Fruit fly (Drosophila melanogaster) whole organism, embryonic: Measurements from ENCODE around the gene Pde9.

Experiments used
- Ada2b ChIP-seq: fragments of 200-800 bp; sonication (Bioruptor generic); IDR thresholded peaks from 2 replicates; pipeline ENCODE4 v1.3.6; 2022; ENCODE audit warnings: missing biosample characterization, missing genetic modification characterization
- Awh ChIP-seq: fragments of 200-800 bp; sonication (Bioruptor generic); IDR thresholded peaks from 2 replicates; pipeline ENCODE4, ENCODE4 v1.3.6; 2022; ENCODE audit warnings: missing biosample characterization, missing genetic modification characterization
- B-H2 ChIP-seq: fragments of 200-800 bp; sonication (Bioruptor generic); optimal IDR thresholded peaks from 2 replicates; lab custom pipeline; 2018; ENCODE audit warnings: missing biosample characterization, mild to moderate bottlenecking, missing genetic modification characterization
- CG10543 ChIP-seq: fragments of 200-800 bp; sonication (Bioruptor generic); optimal IDR thresholded peaks from 3 replicates; lab custom pipeline; 2017; ENCODE audit warnings: missing biosample characterization, mild to moderate bottlenecking, missing genetic modification characterization, moderate library complexity
- CG11723 ChIP-seq: fragments of 200-800 bp; sonication (Bioruptor generic); optimal IDR thresholded peaks from 2 replicates; lab custom pipeline; 2017; ENCODE audit warnings: missing biosample characterization, mild to moderate bottlenecking, missing genetic modification characterization
- CG12219 ChIP-seq: fragments of 200-800 bp; sonication (Bioruptor generic); optimal IDR thresholded peaks from 3 replicates; lab custom pipeline; 2018; ENCODE audit warnings: missing biosample characterization, mild to moderate bottlenecking, missing genetic modification characterization
- CG15479 ChIP-seq: fragments of 200-800 bp; sonication (Bioruptor generic); optimal IDR thresholded peaks from 3 replicates; lab custom pipeline; 2019; ENCODE audit warnings: missing biosample characterization, mild to moderate bottlenecking, missing genetic modification characterization, moderate library complexity
- CG15696 ChIP-seq: fragments of 200-800 bp; sonication (Bioruptor generic); optimal IDR thresholded peaks from 2 replicates; lab custom pipeline; 2019; ENCODE audit warnings: missing biosample characterization, mild to moderate bottlenecking, missing genetic modification characterization, moderate library complexity
- CG1603 ChIP-seq: fragments of 200-800 bp; sonication (Bioruptor generic); optimal IDR thresholded peaks from 2 replicates; lab custom pipeline; 2019; ENCODE audit warnings: missing biosample characterization, mild to moderate bottlenecking, missing genetic modification characterization, moderate library complexity
- CG17359 ChIP-seq: fragments of 200-800 bp; sonication (Bioruptor generic); optimal IDR thresholded peaks from 3 replicates; lab custom pipeline; 2018; ENCODE audit warnings: missing biosample characterization, mild to moderate bottlenecking, missing genetic modification characterization, moderate library complexity
- CG17912 ChIP-seq: fragments of 200-800 bp; sonication (Bioruptor generic); optimal IDR thresholded peaks from 2 replicates; lab custom pipeline; 2018; ENCODE audit warnings: missing biosample characterization, mild to moderate bottlenecking, missing genetic modification characterization
- CG30431 ChIP-seq: fragments of 200-800 bp; sonication (Bioruptor generic); optimal IDR thresholded peaks from 2 replicates; lab custom pipeline; 2017; ENCODE audit warnings: missing biosample characterization, missing genetic modification characterization
- CG3281 ChIP-seq: fragments of 200-800 bp; sonication (Bioruptor generic); optimal IDR thresholded peaks from 3 replicates; lab custom pipeline; 2017; ENCODE audit warnings: missing biosample characterization, mild to moderate bottlenecking, missing genetic modification characterization
- CG33557 ChIP-seq: fragments of 200-800 bp; sonication (Bioruptor generic); optimal IDR thresholded peaks from 2 replicates; lab custom pipeline; 2019; ENCODE audit warnings: missing biosample characterization, mild to moderate bottlenecking, missing genetic modification characterization, moderate library complexity
- CG34376 ChIP-seq: fragments of 200-800 bp; sonication (Bioruptor generic); optimal IDR thresholded peaks from 2 replicates; lab custom pipeline; 2018; ENCODE audit warnings: missing biosample characterization, mild to moderate bottlenecking, missing genetic modification characterization
- CG4360 ChIP-seq: fragments of 200-800 bp; sonication (Bioruptor generic); IDR thresholded peaks from 2 replicates; pipeline ENCODE4 v1.3.6; 2022; ENCODE audit warnings: missing biosample characterization, missing genetic modification characterization
- CG4820 ChIP-seq: fragments of 200-800 bp; sonication (Bioruptor generic); optimal IDR thresholded peaks from 3 replicates; lab custom pipeline; 2016; ENCODE audit warnings: missing biosample characterization, missing genetic modification characterization
- CG8478 ChIP-seq: fragments of >200 bp; optimal IDR thresholded peaks from 2 replicates; lab custom pipeline; 2018
- CG8944 ChIP-seq: fragments of 200-800 bp; sonication (Bioruptor generic); optimal IDR thresholded peaks from 3 replicates; lab custom pipeline; 2016; ENCODE audit warnings: missing biosample characterization, missing genetic modification characterization
- CG9215 ChIP-seq: fragments of 200-800 bp; sonication (Bioruptor generic); IDR thresholded peaks from 2 replicates; pipeline ENCODE4 v1.3.6; 2022; ENCODE audit warnings: missing biosample characterization, missing genetic modification characterization
- CG9609 ChIP-seq: fragments of 200-800 bp; sonication (Bioruptor generic); optimal IDR thresholded peaks from 3 replicates; lab custom pipeline; 2016; ENCODE audit warnings: missing biosample characterization, missing genetic modification characterization
- Dip2 ChIP-seq: fragments of 200-800 bp; sonication (Bioruptor generic); IDR thresholded peaks from 2 replicates; pipeline ENCODE4 v1.3.6; 2022; ENCODE audit warnings: missing biosample characterization, missing genetic modification characterization
- HmgZ ChIP-seq: fragments of 200-800 bp; sonication (Bioruptor generic); optimal IDR thresholded peaks from 2 replicates; lab custom pipeline; 2018; ENCODE audit warnings: missing biosample characterization, mild to moderate bottlenecking, missing genetic modification characterization
- Hr78 ChIP-seq, 2 experiments: fragments of 200-800 bp in 1 of 2; fragments of >200 bp in 1 of 2; sonication (Bioruptor generic) in 1 of 2; optimal IDR thresholded peaks; 2 replicates each; lab custom pipeline; 2017 to 2019; ENCODE audit warnings: missing biosample characterization in 2 of 2, missing genetic modification characterization in 2 of 2, mild to moderate bottlenecking in 1 of 2, moderate library complexity in 1 of 2
- NFAT ChIP-seq: fragments of 200-800 bp; sonication (Bioruptor generic); IDR thresholded peaks from 2 replicates; pipeline ENCODE4 v1.3.6; 2022; ENCODE audit warnings: missing biosample characterization, missing genetic modification characterization
- Oli ChIP-seq: fragments of 200-800 bp; sonication (Bioruptor generic); optimal IDR thresholded peaks from 2 replicates; lab custom pipeline; 2018; ENCODE audit warnings: missing biosample characterization, mild to moderate bottlenecking, missing genetic modification characterization, moderate library complexity
- Six4 ChIP-seq: fragments of 200-800 bp; sonication (Bioruptor generic); optimal IDR thresholded peaks from 2 replicates; lab custom pipeline; 2016; ENCODE audit warnings: missing biosample characterization, missing genetic modification characterization
- Xbp1 ChIP-seq: fragments of 200-800 bp; sonication (Bioruptor generic); optimal IDR thresholded peaks from 3 replicates; lab custom pipeline; 2016; ENCODE audit warnings: missing biosample characterization, mild to moderate bottlenecking, missing genetic modification characterization
- amos ChIP-seq: fragments of 200-800 bp; sonication (Bioruptor generic); IDR thresholded peaks from 2 replicates; pipeline ENCODE4 v1.3.6; 2022; ENCODE audit warnings: missing biosample characterization, missing genetic modification characterization; ENCODE audit not compliant: partially characterized antibody
- cg ChIP-seq: fragments of 200-800 bp; sonication (Bioruptor generic); optimal IDR thresholded peaks from 3 replicates; lab custom pipeline; 2019; ENCODE audit warnings: missing biosample characterization, mild to moderate bottlenecking, missing genetic modification characterization, moderate library complexity
- chinmo ChIP-seq: fragments of 200-800 bp; sonication (Bioruptor generic); IDR thresholded peaks from 4 replicates; pipeline ENCODE4 v1.3.6; 2022; ENCODE audit warnings: missing biosample characterization, missing genetic modification characterization; ENCODE audit not compliant: partially characterized antibody
- corto ChIP-seq: fragments of 200-800 bp; sonication (Bioruptor generic); optimal IDR thresholded peaks from 2 replicates; lab custom pipeline; 2016; ENCODE audit warnings: missing biosample characterization, mild to moderate bottlenecking, missing genetic modification characterization, moderate library complexity
- dati ChIP-seq: fragments of 200-800 bp; sonication (Bioruptor generic); IDR thresholded peaks from 2 replicates; pipeline ENCODE4 v1.3.6; 2022; ENCODE audit warnings: missing biosample characterization, missing genetic modification characterization
- eyg ChIP-seq: fragments of 200-800 bp; sonication (Bioruptor generic); optimal IDR thresholded peaks from 3 replicates; lab custom pipeline; 2016; ENCODE audit warnings: missing biosample characterization, missing genetic modification characterization
- fd3F ChIP-seq: fragments of 200-800 bp; sonication (Bioruptor generic); optimal IDR thresholded peaks from 2 replicates; lab custom pipeline; 2018; ENCODE audit warnings: missing biosample characterization, mild to moderate bottlenecking, missing genetic modification characterization, moderate library complexity
- fd64A ChIP-seq: fragments of 200-800 bp; sonication (Bioruptor generic); optimal IDR thresholded peaks from 3 replicates; lab custom pipeline; 2018; ENCODE audit warnings: missing biosample characterization, mild to moderate bottlenecking, missing genetic modification characterization
- ind ChIP-seq: fragments of 200-800 bp; sonication (Bioruptor generic); optimal IDR thresholded peaks from 3 replicates; lab custom pipeline; 2016; ENCODE audit warnings: missing biosample characterization, missing genetic modification characterization
- inv ChIP-seq: fragments of 200-800 bp; sonication (Bioruptor generic); IDR thresholded peaks from 2 replicates; pipeline ENCODE4 v1.3.6; 2022; ENCODE audit warnings: missing biosample characterization, missing genetic modification characterization; ENCODE audit not compliant: partially characterized antibody
- lola ChIP-seq, 3 experiments: fragments of >200 bp in 2 of 3; fragments of 200-800 bp in 1 of 3; sonication (Bioruptor generic) in 1 of 3; optimal IDR thresholded peaks; 2 replicates each; lab custom pipeline; 2017 to 2019; ENCODE audit warnings: missing biosample characterization in 3 of 3, missing genetic modification characterization in 3 of 3, mild to moderate bottlenecking in 1 of 3, moderate library complexity in 1 of 3
- otp ChIP-seq: fragments of 200-800 bp; sonication (Bioruptor generic); IDR thresholded peaks from 3 replicates; pipeline ENCODE4, ENCODE4 v1.3.6; 2022; ENCODE audit warnings: missing biosample characterization, missing genetic modification characterization
- pnt ChIP-seq: fragments of 200-800 bp; sonication (Bioruptor generic); optimal IDR thresholded peaks from 3 replicates; lab custom pipeline; 2016; ENCODE audit warnings: missing biosample characterization, missing genetic modification characterization
- psq ChIP-seq: fragments of 200-800 bp; sonication (Bioruptor generic); optimal IDR thresholded peaks from 2 replicates; lab custom pipeline; 2017; ENCODE audit warnings: missing biosample characterization, missing genetic modification characterization
- ranshi ChIP-seq: fragments of 200-800 bp; sonication (Bioruptor generic); IDR thresholded peaks from 2 replicates; pipeline ENCODE4 v1.3.6; 2022; ENCODE audit warnings: missing biosample characterization, missing genetic modification characterization
- rib ChIP-seq: fragments of 200-800 bp; sonication (Bioruptor generic); IDR thresholded peaks from 2 replicates; pipeline ENCODE4 v1.3.6; 2022; ENCODE audit warnings: missing biosample characterization, missing genetic modification characterization
- run ChIP-seq: fragments of 200-800 bp; sonication (Bioruptor generic); optimal IDR thresholded peaks from 3 replicates; lab custom pipeline; 2018; ENCODE audit warnings: missing biosample characterization, mild to moderate bottlenecking, missing genetic modification characterization
- sens ChIP-seq: fragments of 200-800 bp; sonication (Bioruptor generic); peaks from one replicate; lab custom pipeline; 2016; ENCODE audit warnings: missing biosample characterization, missing genetic modification characterization
- slou ChIP-seq: fragments of 200-800 bp; sonication (Bioruptor generic); optimal IDR thresholded peaks from 3 replicates; lab custom pipeline; 2016; ENCODE audit warnings: missing biosample characterization, missing genetic modification characterization
- tll ChIP-seq, 2 experiments: fragments of 200-800 bp in 1 of 2; fragments of >200 bp in 1 of 2; sonication (Bioruptor generic) in 1 of 2; optimal IDR thresholded peaks; 2 replicates each; lab custom pipeline; 2017 to 2019; ENCODE audit warnings: missing biosample characterization in 2 of 2, missing genetic modification characterization in 2 of 2, mild to moderate bottlenecking in 1 of 2, moderate library complexity in 1 of 2
- twi ChIP-seq: fragments of 200-800 bp; optimal IDR thresholded peaks from 2 replicates; lab custom pipeline; 2019; ENCODE audit warnings: missing biosample characterization, mild to moderate bottlenecking, missing genetic modification characterization, moderate library complexity
- wek ChIP-seq: fragments of 200-800 bp; sonication (Bioruptor generic); optimal IDR thresholded peaks from 3 replicates; lab custom pipeline; 2018; ENCODE audit warnings: missing biosample characterization, mild to moderate bottlenecking, missing genetic modification characterization, moderate library complexity
- z ChIP-seq: fragments of 200-800 bp; sonication (Bioruptor generic); IDR thresholded peaks from 3 replicates; pipeline ENCODE4 v1.3.6; 2022; ENCODE audit warnings: missing biosample characterization, missing genetic modification characterization

The Pde9 gene

DNA sequence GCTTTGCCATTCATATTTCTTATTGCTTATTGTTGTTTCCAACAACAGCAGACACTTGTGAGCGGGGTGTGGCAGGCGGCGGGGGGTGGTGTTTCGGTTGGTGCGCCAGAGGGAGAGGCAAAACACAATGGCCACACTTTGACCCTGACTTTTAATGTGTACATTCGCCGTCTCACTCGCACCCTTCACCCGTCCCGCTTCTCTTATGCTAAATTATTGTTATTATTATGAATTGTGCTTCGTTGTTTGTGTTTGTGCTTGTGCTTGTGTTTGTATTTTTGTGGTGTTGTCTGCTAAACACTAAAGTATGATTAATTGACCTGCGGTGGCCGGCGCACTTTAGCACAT lies 140.8 kb downstream of the Pde9 start (continued):
- TF ChIP-seq NFAT (GFP tag; lab: Robert Waterston, UW) (no peak), CG9609 (GFP tag; lab: Kevin White, UChicago) (no peak), otp (GFP tag; lab: Robert Waterston, UW) (no peak), CG10543 (GFP tag; lab: Kevin White, UChicago) (peak; percentile 88), CG17912 (GFP tag; lab: Kevin White, UChicago) (no peak), twi (tag; lab: Kevin White, UChicago) (no peak), Oli (tag; lab: Kevin White, UChicago) (no peak), CG33557 (GFP tag; lab: Kevin White, UChicago) (no peak), CG4360 (GFP tag; lab: Robert Waterston, UW) (peak; percentile 33; the same call in 1 of the 2 replicates), Dip2 (GFP tag; lab: Robert Waterston, UW) (no peak), CG11723 (no peak), lola (GFP tag; optimal IDR thresholded peaks at IDR 0.05; lab: Kevin White, UChicago) (no peak), ind (GFP tag; lab: Kevin White, UChicago) (no peak), CG17359 (no peak), run (tag; lab: Kevin White, UChicago) (peak; percentile 11), slou (GFP tag; lab: Kevin White, UChicago) (no peak), CG34376 (GFP tag; lab: Kevin White, UChicago) (peak; percentile 74), CG3281 (no peak), B-H2 (GFP tag; lab: Kevin White, UChicago) (peak; percentile 58), CG15696 (tag; lab: Kevin White, UChicago) (no peak), corto (GFP tag; lab: Kevin White, UChicago) (no peak), CG15479 (GFP tag; lab: Kevin White, UChicago) (no peak), fd3F (GFP tag; lab: Kevin White, UChicago) (no peak), pnt (GFP tag; lab: Kevin White, UChicago) (no peak), Ada2b (no peak), CG9215 (GFP tag; lab: Robert Waterston, UW) (no peak), dati (peak; percentile 5; the same call in 1 of the 2 replicates), psq (peak; percentile 46), inv (GFP tag; lab: Robert Waterston, UW) (peak; percentile 24; the same call in 1 of the 2 replicates), HmgZ (tag; lab: Kevin White, UChicago) (no peak), CG1603 (tag; lab: Kevin White, UChicago) (peak; percentile 0), Six4 (GFP tag; lab: Kevin White, UChicago) (no peak), CG4820 (no peak), CG8478 (lab: Kevin White, UChicago) (no peak), z (GFP tag; lab: Robert Waterston, UW) (no peak), Xbp1 (GFP tag; lab: Kevin White, UChicago) (no peak), CG8944 (GFP tag; lab: Kevin White, UChicago) (no peak), tll (GFP tag; optimal IDR thresholded peaks at IDR 0.05; lab: Kevin White, UChicago) (peak in 1 of 2 experiments; percentile 69), CG12219 (GFP tag; lab: Kevin White, UChicago) (no peak), fd64A (GFP tag; lab: Kevin White, UChicago) (peak; percentile 5), eyg (no peak), Hr78 (GFP tag; optimal IDR thresholded peaks at IDR 0.05; lab: Kevin White, UChicago) (peak in 1 of 2 experiments; percentile 97), sens (GFP tag; lab: Kevin White, UChicago) (peak; percentile 18), rib (GFP tag; lab: Robert Waterston, UW) (peak; percentile 93), ranshi (GFP tag; lab: Robert Waterston, UW) (no peak), Awh (no peak), amos (no peak; the same call in 1 of the 2 replicates), cg (peak; percentile 73), wek (GFP tag; lab: Kevin White, UChicago) (peak; percentile 4), CG30431 (GFP tag; lab: Kevin White, UChicago) (no peak), chinmo (GFP tag; lab: Robert Waterston, UW) (peak; percentile 94)
